Worm (Caenorhabditis elegans) whole organism, L1 larva: ENCODE results near the gene fbxb-107.

Experiments used
- C04F5.9 ChIP-seq: sonication (generic microtip); optimal IDR thresholded peaks from 2 replicates; lab custom pipeline; 2016; ENCODE audit warnings: missing genetic modification characterization, missing compliant biosample characterization
- ceh-82 ChIP-seq, 3 experiments: fragments of 150-350 bp in 1 of 3; sonication (generic microtip) in 2 of 3; optimal IDR thresholded peaks; 2 replicates each; lab custom pipeline; 2014 to 2017; ENCODE audit warnings: missing biosample characterization in 3 of 3, missing genetic modification characterization in 3 of 3
- ces-1 ChIP-seq: fragments of 150-350 bp; optimal IDR thresholded peaks from 2 replicates; lab custom pipeline; 2014; ENCODE audit warnings: missing biosample characterization, missing genetic modification reagents, missing genetic modification characterization
- dsc-1 ChIP-seq: sonication (generic microtip); optimal IDR thresholded peaks from 2 replicates; lab custom pipeline; 2016; ENCODE audit warnings: mild to moderate bottlenecking, missing genetic modification characterization, missing compliant biosample characterization
- egl-13 ChIP-seq: sonication (generic microtip); optimal IDR thresholded peaks from 2 replicates; lab custom pipeline; 2016; ENCODE audit warnings: missing genotype, missing genetic modification reagents, missing genetic modification characterization, missing compliant biosample characterization
- grh-1 ChIP-seq: fragments of 200-800 bp; sonication (Bioruptor generic); IDR thresholded peaks from 2 replicates; pipeline ENCODE4 v1.3.6; 2022; ENCODE audit warnings: missing genetic modification reagents, missing genetic modification characterization, missing compliant biosample characterization
- jun-1 ChIP-seq: fragments of 150-350 bp; optimal IDR thresholded peaks from 2 replicates; lab custom pipeline; 2014; ENCODE audit warnings: missing biosample characterization, missing genetic modification reagents, missing genetic modification characterization
- lin-13 ChIP-seq: fragments of 150-350 bp; optimal IDR thresholded peaks from 2 replicates; lab custom pipeline; 2014; ENCODE audit warnings: missing biosample characterization, missing genetic modification reagents, missing genetic modification characterization
- nhr-11 ChIP-seq: fragments of 150-350 bp; optimal IDR thresholded peaks from 2 replicates; lab custom pipeline; 2014; ENCODE audit warnings: missing biosample characterization, missing genetic modification characterization
- nhr-28 ChIP-seq: fragments of 150-350 bp; optimal IDR thresholded peaks from 2 replicates; lab custom pipeline; 2014; ENCODE audit warnings: missing biosample characterization, missing genetic modification characterization
- pag-3 ChIP-seq: sonication (generic microtip); optimal IDR thresholded peaks from 2 replicates; lab custom pipeline; 2017; ENCODE audit warnings: missing genetic modification characterization, mild to moderate bottlenecking, missing compliant biosample characterization, antibody characterized with exemption, borderline replicate concordance; ENCODE audit not compliant: insufficient read depth
- skn-1 ChIP-seq: fragments of 150-350 bp; optimal IDR thresholded peaks from 2 replicates; lab custom pipeline; 2014; ENCODE audit warnings: missing biosample characterization, missing genetic modification characterization
- tbx-2 ChIP-seq: sonication (generic microtip); optimal IDR thresholded peaks from 2 replicates; lab custom pipeline; 2016; ENCODE audit warnings: missing genetic modification characterization, missing compliant biosample characterization

DNA sequence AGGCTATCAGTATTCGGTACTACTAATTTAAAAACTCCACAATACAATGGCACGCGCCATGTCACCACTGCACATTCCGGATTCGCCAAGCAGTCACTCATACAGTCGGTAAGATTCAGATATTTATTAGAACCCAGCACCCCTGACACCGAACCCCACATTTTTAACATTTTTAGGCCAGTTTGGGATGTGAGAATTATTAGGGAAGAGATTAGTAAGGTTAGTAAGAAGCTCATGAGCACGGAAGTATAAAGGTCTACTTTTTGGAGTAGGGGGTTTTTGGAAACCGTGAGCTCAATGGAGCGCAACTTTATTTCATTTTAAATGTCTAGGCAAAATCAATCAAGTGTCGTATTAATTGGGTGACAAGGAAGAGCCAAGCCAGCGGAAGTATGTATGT lies 618 bp upstream of the fbxb-107 start, which contains the start of gene F29A7.8:
- TF ChIP-seq ceh-82 (tag; optimal IDR thresholded peaks at IDR 0.05; lab: Kevin White, UChicago) = no peak
- TF ChIP-seq tbx-2 = no peak
- no peak for TF ChIP-seq nhr-11 (tag; lab: Kevin White, UChicago)
- TF ChIP-seq grh-1 (GFP tag; lab: Robert Waterston, UW) = no peak
- TF ChIP-seq egl-13 (tag; lab: Kevin White, UChicago) = no peak
- no peak for TF ChIP-seq lin-13 (GFP tag; lab: Kevin White, UChicago)
- no peak for TF ChIP-seq dsc-1
- no peak for TF ChIP-seq nhr-28 (tag; lab: Kevin White, UChicago)
- no peak for TF ChIP-seq ces-1 (GFP tag; lab: Kevin White, UChicago)
- no peak for TF ChIP-seq C04F5.9 (tag; lab: Kevin White, UChicago)
- TF ChIP-seq skn-1 (tag; lab: Kevin White, UChicago) = no peak
- no peak for TF ChIP-seq pag-3
- no peak for TF ChIP-seq jun-1 (tag; lab: Kevin White, UChicago)
